Fruit fly (Drosophila melanogaster): ENCODE results near the gene mRpS5.

mRpS5 gene

DNA sequence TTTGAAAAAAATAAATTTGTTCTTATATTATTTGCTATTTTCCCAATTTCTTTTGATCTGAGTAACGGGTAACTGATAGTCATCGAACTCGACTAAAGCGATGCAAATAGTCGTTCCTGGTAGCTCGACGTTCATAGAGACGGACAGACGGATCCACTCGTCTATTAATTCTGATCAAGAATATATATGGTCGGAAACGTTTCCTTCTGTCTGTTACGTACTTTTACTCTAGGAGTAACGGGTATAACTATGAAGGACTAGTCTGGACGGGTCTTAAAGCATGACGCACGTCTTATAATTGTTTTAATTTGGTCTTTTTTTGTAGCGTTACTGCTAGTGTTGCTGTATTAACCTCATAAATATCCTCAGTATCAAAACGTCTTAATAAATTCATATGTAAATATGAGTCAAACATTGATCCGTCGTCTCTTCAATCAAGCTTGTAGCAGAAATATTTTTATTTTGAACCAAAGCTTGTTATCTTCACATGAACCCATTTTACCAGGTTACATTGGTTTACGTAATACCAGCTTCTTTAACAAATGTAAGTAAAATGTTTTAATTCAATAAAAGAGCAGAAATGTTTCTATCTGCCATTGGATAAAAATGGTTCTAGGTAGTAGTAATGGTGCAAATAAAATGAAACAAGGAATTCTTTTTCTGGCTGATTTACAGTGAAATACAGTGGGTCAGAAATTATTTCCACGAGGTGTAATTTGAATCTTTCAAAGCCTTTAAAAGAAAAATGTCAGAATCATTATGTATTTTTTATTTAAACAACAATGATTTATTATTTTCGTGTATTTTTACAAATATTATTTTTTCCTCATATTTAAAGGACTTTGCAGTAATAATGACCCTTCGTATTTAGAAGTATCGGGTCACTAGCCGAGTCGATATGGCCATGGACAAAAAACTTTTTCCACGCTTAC lies at the start of gene mRpS5:
Gene mRpS5 (plus strand): TSS at position 164 of the 932 bp plus-strand sequence.
- peak; percentile 0 for TF ChIP-seq CG17801 (GFP tag; optimal IDR thresholded peaks at IDR 0.05; ENCODE audit: partially characterized antibody)

DNA sequence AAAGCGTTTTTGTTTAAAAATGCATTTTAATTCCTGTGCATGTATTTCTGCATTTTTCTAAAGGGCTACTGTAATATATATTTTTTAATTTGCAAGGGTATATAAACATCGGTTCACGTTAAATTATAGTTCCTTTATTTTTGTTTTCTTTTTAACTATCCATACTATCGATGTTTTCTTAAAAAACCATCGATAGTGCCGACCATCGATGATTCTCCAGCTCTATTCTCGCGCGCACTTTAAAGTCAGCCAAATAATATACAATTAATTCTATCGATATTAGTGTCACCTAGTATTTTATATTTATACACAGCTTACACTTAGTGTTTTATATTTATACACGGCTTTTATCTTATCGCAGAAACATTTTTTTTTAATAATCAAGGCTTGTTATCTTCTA lies 1.1 kb upstream of the mRpS5 start:
- TF ChIP-seq CG17801 (GFP tag; optimal IDR thresholded peaks at IDR 0.05; ENCODE audit: partially characterized antibody), result peak; percentile 1
